Worm (Caenorhabditis elegans) whole organism, late embryonic: Measurements from ENCODE around the gene F01D5.1.
"Not testable (repeated sequence)": the region's sequence is repeated elsewhere in the genome, so short reads cannot be mapped to it uniquely, and the experiment has no call there.

ENCODE experiments used
- ama-1 ChIP-seq: fragments of 150-350 bp; optimal IDR thresholded peaks from 2 replicates; lab custom pipeline; 2014
- hlh-30 ChIP-seq: sonication (generic microtip); optimal IDR thresholded peaks from 2 replicates; lab custom pipeline; 2017; ENCODE audit warnings: antibody characterized with exemption, missing genetic modification characterization, missing compliant biosample characterization; ENCODE audit not compliant: insufficient read depth
- ref-2 ChIP-seq: sonication (generic microtip); optimal IDR thresholded peaks from 2 replicates; lab custom pipeline; 2016; ENCODE audit warnings: missing genetic modification characterization, missing compliant biosample characterization
- ttx-3 ChIP-seq: sonication (generic microtip); optimal IDR thresholded peaks from 2 replicates; lab custom pipeline; 2016; ENCODE audit warnings: missing genetic modification reagents, missing genetic modification characterization, missing compliant biosample characterization

DNA sequence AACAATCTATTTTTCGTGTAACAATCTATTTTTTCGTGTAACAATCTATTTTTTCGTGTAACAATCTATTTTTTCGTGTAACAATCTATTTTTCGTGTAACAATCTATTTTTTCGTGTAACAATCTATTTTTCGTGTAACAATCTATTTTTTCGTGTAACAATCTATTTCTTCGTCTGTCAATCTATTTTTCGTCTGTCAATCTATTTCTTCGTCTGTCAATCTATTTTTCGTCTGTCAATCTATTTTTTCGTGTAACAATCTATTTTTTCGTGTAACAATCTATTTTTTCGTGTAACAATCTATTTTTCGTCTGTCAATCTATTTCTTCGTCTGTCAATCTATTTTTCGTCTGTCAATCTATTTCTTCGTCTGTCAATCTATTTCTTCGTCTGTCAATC, 11.3 kb downstream of the F01D5.1 start:
- TF ChIP-seq ref-2; hlh-30 (tag; lab: Kevin White, UChicago); ama-1; ttx-3 (tag; lab: Kevin White, UChicago): not testable (repeated sequence)
